Worm (Caenorhabditis elegans) whole organism, young adult: ENCODE data around the gene Y51H7C.3.

Experiments used
- T26A5.8 ChIP-seq: sonication (generic microtip); optimal IDR thresholded peaks from 2 replicates; lab custom pipeline; 2016; ENCODE audit warnings: missing genetic modification characterization, missing compliant biosample characterization
- ama-1 ChIP-seq, 3 experiments: fragments of 150-350 bp in 1 of 3; sonication (generic microtip) in 2 of 3; optimal IDR thresholded peaks; 2 replicates each; lab custom pipeline; 2014 to 2018; ENCODE audit warnings: missing biosample characterization in 2 of 3, missing genetic modification characterization in 2 of 3, missing genetic modification reagents in 2 of 3
- madf-6 ChIP-seq: fragments of 200-800 bp; sonication (Bioruptor generic); IDR thresholded peaks from 2 replicates; pipeline ENCODE4 v1.3.6; 2022; ENCODE audit warnings: missing genetic modification reagents, missing genetic modification characterization, missing compliant biosample characterization
- unc-130 ChIP-seq: sonication (generic microtip); optimal IDR thresholded peaks from 2 replicates; lab custom pipeline; 2016; ENCODE audit warnings: missing genetic modification reagents, missing genetic modification characterization, missing compliant biosample characterization
- unc-62 ChIP-seq: fragments of 150-350 bp; optimal IDR thresholded peaks from 2 replicates; lab custom pipeline; 2014; ENCODE audit warnings: missing biosample characterization, missing genetic modification reagents, missing genetic modification characterization

- no peak for TF ChIP-seq unc-62 (GFP tag; lab: Kevin White, UChicago)
- TF ChIP-seq madf-6 (GFP tag; lab: Robert Waterston, UW): no peak
- no peak for TF ChIP-seq unc-130 (GFP tag; lab: Kevin White, UChicago)
- TF ChIP-seq ama-1 (optimal IDR thresholded peaks at IDR 0.05; lab: Kevin White, UChicago): no peak
- TF ChIP-seq ama-1 (GFP tag; optimal IDR thresholded peaks at IDR 0.05; lab: Kevin White, UChicago): no peak
- no peak for TF ChIP-seq T26A5.8 (tag; lab: Kevin White, UChicago)
These were observed 17.4 kb upstream of the Y51H7C.3 start for ce11 chrII:1420806-1421463.
